Fruit fly (Drosophila melanogaster) whole organism, embryonic: ENCODE measurements around the gene CG46440.

Experiments used
- ATbp ChIP-seq: fragments of 200-800 bp; sonication (Bioruptor generic); optimal IDR thresholded peaks from 2 replicates; lab custom pipeline; 2017; ENCODE audit warnings: missing biosample characterization, mild to moderate bottlenecking, missing genetic modification characterization, missing genetic modification reagents
- Antp ChIP-seq: fragments of 200-800 bp; sonication (Bioruptor generic); optimal IDR thresholded peaks from 3 replicates; lab custom pipeline; 2016; ENCODE audit warnings: missing biosample characterization, missing genetic modification characterization
- CG1024 ChIP-seq: fragments of 200-800 bp; sonication (Bioruptor generic); IDR thresholded peaks from 2 replicates; pipeline ENCODE4 v1.3.6; 2022; ENCODE audit warnings: missing biosample characterization, missing genetic modification characterization
- CG10462 ChIP-seq: fragments of 200-800 bp; sonication (Bioruptor generic); optimal IDR thresholded peaks from 2 replicates; lab custom pipeline; 2016; ENCODE audit warnings: missing biosample characterization, missing genetic modification characterization
- CG11723 ChIP-seq: fragments of 200-800 bp; sonication (Bioruptor generic); optimal IDR thresholded peaks from 2 replicates; lab custom pipeline; 2017; ENCODE audit warnings: missing biosample characterization, mild to moderate bottlenecking, missing genetic modification characterization
- CG12104 ChIP-seq: fragments of 200-800 bp; sonication (Bioruptor generic); optimal IDR thresholded peaks from 3 replicates; lab custom pipeline; 2016; ENCODE audit warnings: missing biosample characterization, missing genetic modification characterization
- CG12299 ChIP-seq: fragments of 200-800 bp; sonication (Bioruptor generic); optimal IDR thresholded peaks from 2 replicates; lab custom pipeline; 2018; ENCODE audit warnings: missing biosample characterization, mild to moderate bottlenecking, missing genetic modification characterization
- CG1529 ChIP-seq: fragments of 200-800 bp; sonication (Bioruptor generic); optimal IDR thresholded peaks from 3 replicates; lab custom pipeline; 2018; ENCODE audit warnings: missing biosample characterization, missing genetic modification characterization
- CG1647 ChIP-seq: fragments of 200-800 bp; sonication (Bioruptor generic); optimal IDR thresholded peaks from 3 replicates; lab custom pipeline; 2016; ENCODE audit warnings: missing biosample characterization, missing genetic modification characterization
- CG16863 ChIP-seq: fragments of 200-800 bp; sonication (Bioruptor generic); optimal IDR thresholded peaks from 3 replicates; lab custom pipeline; 2016; ENCODE audit warnings: missing biosample characterization, missing genetic modification characterization
- CG17359 ChIP-seq: fragments of 200-800 bp; sonication (Bioruptor generic); optimal IDR thresholded peaks from 3 replicates; lab custom pipeline; 2018; ENCODE audit warnings: missing biosample characterization, mild to moderate bottlenecking, missing genetic modification characterization, moderate library complexity
- CG17568 ChIP-seq: fragments of 200-800 bp; sonication (Bioruptor generic); optimal IDR thresholded peaks from 2 replicates; lab custom pipeline; 2018; ENCODE audit warnings: missing biosample characterization, mild to moderate bottlenecking, missing genetic modification characterization, moderate library complexity
- CG2120 ChIP-seq: fragments of 200-800 bp; sonication (Bioruptor generic); optimal IDR thresholded peaks from 3 replicates; lab custom pipeline; 2016; ENCODE audit warnings: missing biosample characterization, missing genetic modification characterization
- CG2199 ChIP-seq: fragments of 200-800 bp; sonication (Bioruptor generic); IDR thresholded peaks from 3 replicates; pipeline ENCODE4 v1.3.6; 2022; ENCODE audit warnings: missing biosample characterization, missing genetic modification characterization
- CG30020 ChIP-seq: fragments of 200-800 bp; optimal IDR thresholded peaks from 2 replicates; lab custom pipeline; 2019; ENCODE audit warnings: missing biosample characterization, mild to moderate bottlenecking, missing genetic modification characterization, moderate library complexity
- CG34224 ChIP-seq: fragments of 200-800 bp; sonication (Bioruptor generic); IDR thresholded peaks from 3 replicates; pipeline ENCODE4 v1.3.6; 2022; ENCODE audit warnings: missing biosample characterization, missing genetic modification characterization; ENCODE audit not compliant: partially characterized antibody
- CG3726 ChIP-seq: fragments of 200-800 bp; sonication (Bioruptor generic); IDR thresholded peaks from 3 replicates; pipeline ENCODE4, ENCODE4 v1.3.6; 2022; ENCODE audit warnings: missing biosample characterization, missing genetic modification characterization
- CG4617 ChIP-seq: fragments of 200-800 bp; sonication (Bioruptor generic); optimal IDR thresholded peaks from 3 replicates; lab custom pipeline; 2016; ENCODE audit warnings: missing biosample characterization, missing genetic modification characterization, borderline replicate concordance
- CG5245 ChIP-seq: fragments of 200-800 bp; sonication (Bioruptor generic); optimal IDR thresholded peaks from 3 replicates; lab custom pipeline; 2016; ENCODE audit warnings: missing biosample characterization, missing genetic modification characterization
- CG7987 ChIP-seq: fragments of 200-800 bp; sonication (Bioruptor generic); optimal IDR thresholded peaks from 2 replicates; lab custom pipeline; 2018; ENCODE audit warnings: missing biosample characterization, mild to moderate bottlenecking, missing genetic modification characterization, moderate library complexity
- CG8290 ChIP-seq, 3 experiments: fragments of 200-800 bp; sonication (Bioruptor generic); optimal IDR thresholded peaks; 2 replicates each; lab custom pipeline; 2016 to 2019; ENCODE audit warnings: missing biosample characterization in 3 of 3, missing genetic modification characterization in 3 of 3, mild to moderate bottlenecking in 2 of 3, moderate library complexity in 1 of 3
- CG8478 ChIP-seq: fragments of >200 bp; optimal IDR thresholded peaks from 2 replicates; lab custom pipeline; 2018
- Doc3 ChIP-seq: fragments of 200-800 bp; sonication (Bioruptor generic); IDR thresholded peaks from 3 replicates; pipeline ENCODE4 v1.3.6; 2022; ENCODE audit warnings: missing biosample characterization, missing genetic modification characterization; ENCODE audit not compliant: partially characterized antibody
- E2f2 ChIP-seq: fragments of 200-800 bp; sonication (Bioruptor generic); IDR thresholded peaks from 2 replicates; pipeline ENCODE4 v1.3.6; 2022; ENCODE audit warnings: missing biosample characterization, missing genetic modification characterization
- Elba2 ChIP-seq: fragments of 200-800 bp; sonication (Bioruptor generic); optimal IDR thresholded peaks from 3 replicates; lab custom pipeline; 2016; ENCODE audit warnings: missing biosample characterization, missing genetic modification characterization
- Gsc ChIP-seq: fragments of 200-800 bp; sonication (Bioruptor generic); IDR thresholded peaks from 2 replicates; pipeline ENCODE4 v1.3.6; 2022; ENCODE audit warnings: missing biosample characterization, missing genetic modification characterization
- HLH4C ChIP-seq: fragments of 200-800 bp; sonication (Bioruptor generic); IDR thresholded peaks from 3 replicates; pipeline ENCODE4 v1.3.6; 2022; ENCODE audit warnings: missing biosample characterization, missing genetic modification characterization; ENCODE audit not compliant: partially characterized antibody
- HmgD ChIP-seq: fragments of 200-800 bp; sonication (Bioruptor generic); optimal IDR thresholded peaks from 3 replicates; lab custom pipeline; 2016; ENCODE audit warnings: missing biosample characterization, missing genetic modification characterization
- Hr78 ChIP-seq, 2 experiments: fragments of 200-800 bp in 1 of 2; fragments of >200 bp in 1 of 2; sonication (Bioruptor generic) in 1 of 2; optimal IDR thresholded peaks; 2 replicates each; lab custom pipeline; 2017 to 2019; ENCODE audit warnings: missing biosample characterization in 2 of 2, missing genetic modification characterization in 2 of 2, mild to moderate bottlenecking in 1 of 2, moderate library complexity in 1 of 2
- MESR4 ChIP-seq: fragments of 200-800 bp; sonication (Bioruptor generic); optimal IDR thresholded peaks from 2 replicates; lab custom pipeline; 2018; ENCODE audit warnings: missing biosample characterization, mild to moderate bottlenecking, missing genetic modification characterization, moderate library complexity
- Med ChIP-seq: fragments of 200-800 bp; sonication (Bioruptor generic); peaks from one replicate; lab custom pipeline; 2016; ENCODE audit warnings: missing biosample characterization, missing genetic modification characterization, mild to moderate bottlenecking, inconsistent platforms, moderate library complexity
- cad ChIP-seq: fragments of >200 bp; optimal IDR thresholded peaks from 2 replicates; lab custom pipeline; 2017; ENCODE audit warnings: missing biosample characterization, missing genetic modification characterization
- cg ChIP-seq: fragments of 200-800 bp; sonication (Bioruptor generic); optimal IDR thresholded peaks from 3 replicates; lab custom pipeline; 2019; ENCODE audit warnings: missing biosample characterization, mild to moderate bottlenecking, missing genetic modification characterization, moderate library complexity
- ftz-f1 ChIP-seq: fragments of 200-800 bp; sonication (Bioruptor generic); optimal IDR thresholded peaks from 2 replicates; lab custom pipeline; 2016; ENCODE audit warnings: missing biosample characterization, missing genetic modification characterization
- inv ChIP-seq: fragments of 200-800 bp; sonication (Bioruptor generic); IDR thresholded peaks from 2 replicates; pipeline ENCODE4 v1.3.6; 2022; ENCODE audit warnings: missing biosample characterization, missing genetic modification characterization; ENCODE audit not compliant: partially characterized antibody
- nom ChIP-seq: fragments of 200-800 bp; sonication (Bioruptor generic); optimal IDR thresholded peaks from 2 replicates; lab custom pipeline; 2017; ENCODE audit warnings: missing biosample characterization, missing genetic modification characterization, mild to moderate bottlenecking, moderate library complexity, missing genetic modification reagents
- onecut ChIP-seq: fragments of 200-800 bp; sonication (Bioruptor generic); IDR thresholded peaks from 2 replicates; pipeline ENCODE4 v1.3.6; 2022; ENCODE audit warnings: missing biosample characterization, missing genetic modification characterization
- pzg ChIP-seq: fragments of 200-800 bp; sonication (Bioruptor generic); optimal IDR thresholded peaks from 3 replicates; lab custom pipeline; 2018; ENCODE audit warnings: missing biosample characterization, mild to moderate bottlenecking, missing genetic modification characterization, moderate library complexity
- sens ChIP-seq: fragments of 200-800 bp; sonication (Bioruptor generic); peaks from one replicate; lab custom pipeline; 2016; ENCODE audit warnings: missing biosample characterization, missing genetic modification characterization
- sim ChIP-seq: fragments of 200-800 bp; sonication (Bioruptor generic); IDR thresholded peaks from 2 replicates; pipeline ENCODE4 v1.3.6; 2022; ENCODE audit warnings: missing biosample characterization, missing genetic modification characterization
- slou ChIP-seq: fragments of 200-800 bp; sonication (Bioruptor generic); optimal IDR thresholded peaks from 3 replicates; lab custom pipeline; 2016; ENCODE audit warnings: missing biosample characterization, missing genetic modification characterization
- ssp ChIP-seq: fragments of 200-800 bp; sonication (Bioruptor generic); IDR thresholded peaks from 2 replicates; pipeline ENCODE4 v1.3.6; 2022; ENCODE audit warnings: missing biosample characterization, missing genetic modification characterization
- stwl ChIP-seq: fragments of 200-800 bp; sonication (Bioruptor generic); optimal IDR thresholded peaks from 3 replicates; lab custom pipeline; 2018; ENCODE audit warnings: missing biosample characterization, mild to moderate bottlenecking, missing genetic modification characterization, moderate library complexity
- tna ChIP-seq: fragments of 200-800 bp; sonication (Bioruptor generic); IDR thresholded peaks from 2 replicates; pipeline ENCODE4 v1.3.6; 2022; ENCODE audit warnings: missing biosample characterization, missing genetic modification characterization; ENCODE audit not compliant: partially characterized antibody
- unc-4 ChIP-seq: fragments of 200-800 bp; sonication (Bioruptor generic); IDR thresholded peaks from 2 replicates; pipeline ENCODE4 v1.3.6; 2022; ENCODE audit warnings: missing biosample characterization, missing genetic modification characterization; ENCODE audit not compliant: partially characterized antibody
- vvl ChIP-seq: fragments of 200-800 bp; sonication (Bioruptor generic); IDR thresholded peaks from 2 replicates; pipeline ENCODE4 v1.3.6; 2022; ENCODE audit warnings: missing biosample characterization, missing genetic modification characterization
- zen ChIP-seq: fragments of 200-800 bp; sonication (Bioruptor generic); optimal IDR thresholded peaks from 3 replicates; lab custom pipeline; 2018; ENCODE audit warnings: missing biosample characterization, mild to moderate bottlenecking, missing genetic modification characterization, moderate library complexity

CG46440 gene

DNA sequence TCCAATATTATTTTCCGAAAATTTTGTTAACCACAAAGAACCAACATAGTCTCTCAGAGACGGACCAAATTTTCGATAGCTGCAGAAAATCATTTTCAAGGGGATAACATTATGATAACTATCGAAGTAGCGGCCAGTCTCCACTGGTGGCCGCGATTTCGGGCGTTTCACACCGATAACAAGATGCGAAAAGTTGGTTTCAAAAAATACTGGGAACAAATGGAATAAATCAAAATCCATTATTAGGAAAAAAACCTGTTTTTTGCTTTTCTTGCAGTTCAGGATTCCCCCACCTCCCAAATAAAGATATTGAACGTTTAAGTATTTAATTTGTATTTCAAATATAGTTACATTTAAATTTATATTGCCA is 29.6 kb upstream of the CG46440 start, which contains the start of gene tay (continued):
- TF ChIP-seq CG34224 (GFP tag; lab: Robert Waterston, UW) (peak; percentile 28; the same call in 1 of the 3 replicates), slou (GFP tag; lab: Kevin White, UChicago) (peak; percentile 1), CG8290 (GFP tag; optimal IDR thresholded peaks at IDR 0.05; lab: Kevin White, UChicago) (peak; percentile 47), CG8290 (tag; optimal IDR thresholded peaks at IDR 0.05; lab: Kevin White, UChicago) (no peak), CG12104 (GFP tag; lab: Kevin White, UChicago) (no peak), Doc3 (GFP tag; lab: Robert Waterston, UW) (no peak), Hr78 (GFP tag; optimal IDR thresholded peaks at IDR 0.05; lab: Kevin White, UChicago) (peak in 1 of 2 experiments; percentile 66), Elba2 (GFP tag; lab: Kevin White, UChicago) (no peak), ssp (GFP tag; lab: Robert Waterston, UW) (peak; percentile 95), CG12299 (tag; lab: Kevin White, UChicago) (peak; percentile 1), ftz-f1 (GFP tag; lab: Kevin White, UChicago) (peak; percentile 56), stwl (tag; lab: Kevin White, UChicago) (peak; percentile 66), CG1024 (GFP tag; lab: Robert Waterston, UW) (peak; percentile 84), HmgD (GFP tag; lab: Kevin White, UChicago) (peak; percentile 10), CG2120 (peak; percentile 9), CG30020 (peak; percentile 97), tna (peak; percentile 56; the same call in 1 of the 2 replicates), HLH4C (GFP tag; lab: Robert Waterston, UW) (peak; percentile 74), CG16863 (GFP tag; lab: Kevin White, UChicago) (no peak), CG17568 (no peak), sens (GFP tag; lab: Kevin White, UChicago) (peak; percentile 80), inv (GFP tag; lab: Robert Waterston, UW) (peak; percentile 57; the same call in 1 of the 2 replicates), CG1647 (no peak), CG4617 (GFP tag; lab: Kevin White, UChicago) (peak; percentile 43), Antp (GFP tag; lab: Kevin White, UChicago) (peak; percentile 31), vvl (peak; percentile 46), E2f2 (GFP tag; lab: Robert Waterston, UW) (peak; percentile 32; the same call in 1 of the 2 replicates), unc-4 (GFP tag; lab: Robert Waterston, UW) (peak; percentile 49)

DNA sequence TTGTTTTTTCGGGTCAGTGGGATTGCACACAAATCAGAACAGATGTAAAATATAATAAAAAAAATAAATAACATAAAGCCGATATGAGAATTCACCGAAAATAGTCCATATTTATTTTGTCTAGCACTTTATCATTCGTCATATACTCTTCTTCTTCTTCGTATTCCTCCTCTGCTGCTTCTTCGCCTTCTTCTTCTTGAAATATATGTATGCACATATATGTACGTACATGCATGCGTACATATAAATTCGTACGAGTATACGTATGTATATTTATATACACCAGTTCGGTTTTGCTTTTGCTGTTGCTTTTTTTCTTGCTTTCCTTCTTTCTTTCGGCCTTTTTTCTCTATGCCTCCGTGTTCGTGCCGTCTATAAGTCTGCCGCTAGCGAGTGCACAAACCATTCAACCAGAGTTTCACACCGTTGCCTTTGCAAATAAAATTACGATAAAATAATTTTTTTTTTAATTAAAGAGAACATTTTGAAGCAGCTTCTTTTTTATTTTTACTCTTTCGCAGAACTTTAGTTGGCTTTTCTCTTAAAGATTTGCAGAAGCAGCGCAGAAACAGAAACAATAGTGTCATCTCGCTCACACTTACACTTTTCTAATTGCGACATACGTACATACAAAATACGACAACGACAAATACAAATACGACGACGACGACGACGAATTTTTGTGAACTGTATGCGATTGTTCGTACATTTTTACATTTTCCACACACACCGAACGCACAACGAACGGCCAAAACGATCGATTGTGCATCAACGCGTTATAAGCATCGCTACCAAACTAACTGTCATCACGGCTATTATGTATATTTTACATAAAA is 29.0 kb upstream of the CG46440 start:
- 0 out of 2 replicates have a peak, but pooled peaks have one; percentile 4 for TF ChIP-seq onecut (GFP tag; lab: Robert Waterston, UW)
- no peak for TF ChIP-seq CG5245 (GFP tag; lab: Kevin White, UChicago)
- TF ChIP-seq CG4617 (GFP tag; lab: Kevin White, UChicago): no peak
- peak; percentile 86 for TF ChIP-seq CG17359
- no peak for TF ChIP-seq CG1529 (GFP tag; lab: Kevin White, UChicago)
- no peak for TF ChIP-seq CG10462 (GFP tag; lab: Kevin White, UChicago)
- TF ChIP-seq sens (GFP tag; lab: Kevin White, UChicago): peak; percentile 46
- no peak for TF ChIP-seq CG7987 (GFP tag; lab: Kevin White, UChicago)
- TF ChIP-seq cad (GFP tag; lab: Kevin White, UChicago): no peak
- peak; percentile 68 for TF ChIP-seq ATbp (GFP tag; lab: Kevin White, UChicago)
- TF ChIP-seq CG11723 (GFP tag; lab: Kevin White, UChicago): no peak
- peak; percentile 58 for TF ChIP-seq cg (GFP tag; lab: Kevin White, UChicago)
- peak; percentile 76 for TF ChIP-seq Med (GFP tag; lab: Kevin White, UChicago)
- no peak for TF ChIP-seq sim (GFP tag; lab: Robert Waterston, UW)
- peak; percentile 81 for TF ChIP-seq MESR4 (GFP tag; lab: Kevin White, UChicago)
- TF ChIP-seq CG3726 (GFP tag; lab: Robert Waterston, UW): no peak
- TF ChIP-seq Gsc (GFP tag; lab: Robert Waterston, UW): no peak
- TF ChIP-seq nom (GFP tag; lab: Kevin White, UChicago): peak; percentile 98
- no peak for TF ChIP-seq ftz-f1 (GFP tag; lab: Kevin White, UChicago)
- no peak for TF ChIP-seq zen
- no peak for TF ChIP-seq CG8478 (lab: Kevin White, UChicago)
- TF ChIP-seq pzg (GFP tag; lab: Kevin White, UChicago): peak; percentile 29
- 0 out of 3 replicates have a peak, but pooled peaks have one; percentile 62 for TF ChIP-seq CG2199 (GFP tag; lab: Robert Waterston, UW)
